Worm (Caenorhabditis elegans) whole organism, late embryonic: ENCODE data around the gene lgc-48.
A peak's percentile ranks its signal among the peaks of the same experiment; 100 is the strongest.

Experiments
- C38D4.7 ChIP-seq: fragments of 200-800 bp; sonication (Bioruptor generic); optimal IDR thresholded peaks from 2 replicates; lab custom pipeline; 2018; ENCODE audit warnings: mild to moderate bottlenecking, missing genetic modification characterization, moderate library complexity, missing compliant biosample characterization
- K02D7.2 ChIP-seq: sonication (generic microtip); optimal IDR thresholded peaks from 2 replicates; lab custom pipeline; 2017; ENCODE audit warnings: mild to moderate bottlenecking, missing genetic modification characterization, missing compliant biosample characterization
- ahr-1 ChIP-seq: sonication (generic microtip); optimal IDR thresholded peaks from 2 replicates; lab custom pipeline; 2016; ENCODE audit warnings: missing genetic modification characterization, missing compliant biosample characterization
- ama-1 ChIP-seq: fragments of 150-350 bp; optimal IDR thresholded peaks from 2 replicates; lab custom pipeline; 2014
- ceh-14 ChIP-seq: sonication (generic microtip); optimal IDR thresholded peaks from 2 replicates; lab custom pipeline; 2016; ENCODE audit warnings: missing genotype, missing genetic modification characterization, missing compliant biosample characterization
- ceh-19 ChIP-seq: fragments of 200-800 bp; sonication (Bioruptor generic); optimal IDR thresholded peaks from 2 replicates; lab custom pipeline; 2018; ENCODE audit warnings: mild to moderate bottlenecking, missing genetic modification characterization, missing compliant biosample characterization
- ceh-2 ChIP-seq: sonication (generic microtip); optimal IDR thresholded peaks from 2 replicates; lab custom pipeline; 2016; ENCODE audit warnings: missing genotype, missing genetic modification characterization, missing compliant biosample characterization
- ceh-30 ChIP-seq: fragments of 150-350 bp; optimal IDR thresholded peaks from 2 replicates; lab custom pipeline; 2014; ENCODE audit warnings: missing biosample characterization, missing genetic modification characterization
- ceh-31 ChIP-seq: sonication (generic microtip); optimal IDR thresholded peaks from 2 replicates; lab custom pipeline; 2016; ENCODE audit warnings: missing genetic modification characterization, missing compliant biosample characterization
- dve-1 ChIP-seq: sonication (generic microtip); optimal IDR thresholded peaks from 2 replicates; lab custom pipeline; 2017; ENCODE audit warnings: antibody characterized with exemption, mild to moderate bottlenecking, missing genetic modification characterization, missing compliant biosample characterization
- eyg-1 ChIP-seq: sonication (generic microtip); optimal IDR thresholded peaks from 2 replicates; lab custom pipeline; 2016; ENCODE audit warnings: missing genotype, missing genetic modification characterization, missing compliant biosample characterization
- fax-1 ChIP-seq: sonication (generic microtip); optimal IDR thresholded peaks from 2 replicates; lab custom pipeline; 2016; ENCODE audit warnings: missing genotype, missing genetic modification characterization, missing compliant biosample characterization
- fkh-10 ChIP-seq: fragments of 150-350 bp; optimal IDR thresholded peaks from 2 replicates; lab custom pipeline; 2014; ENCODE audit warnings: missing biosample characterization, missing genetic modification reagents, missing genetic modification characterization
- gmeb-2 ChIP-seq: sonication (generic microtip); optimal IDR thresholded peaks from 2 replicates; lab custom pipeline; 2016; ENCODE audit warnings: missing genetic modification characterization, inconsistent platforms, missing compliant biosample characterization
- hlh-6 ChIP-seq: sonication (generic microtip); optimal IDR thresholded peaks from 2 replicates; lab custom pipeline; 2016; ENCODE audit warnings: missing genotype, missing genetic modification characterization, missing compliant biosample characterization
- lin-11 ChIP-seq: fragments of 200-800 bp; sonication (Bioruptor generic); optimal IDR thresholded peaks from 2 replicates; lab custom pipeline; 2018; ENCODE audit warnings: mild to moderate bottlenecking, missing genetic modification characterization, missing compliant biosample characterization
- nfya-1 ChIP-seq: sonication (generic microtip); optimal IDR thresholded peaks from 2 replicates; lab custom pipeline; 2017; ENCODE audit warnings: missing genetic modification characterization, mild to moderate bottlenecking, missing compliant biosample characterization, antibody characterized with exemption, moderate library complexity
- nhr-232 ChIP-seq: sonication (generic microtip); optimal IDR thresholded peaks from 2 replicates; lab custom pipeline; 2016; ENCODE audit warnings: missing genetic modification characterization, missing compliant biosample characterization
- pha-2 ChIP-seq: sonication (generic microtip); optimal IDR thresholded peaks from 2 replicates; lab custom pipeline; 2017; ENCODE audit warnings: mild to moderate bottlenecking, missing genetic modification characterization, missing compliant biosample characterization
- pha-4 ChIP-seq: fragments of 150-350 bp; optimal IDR thresholded peaks from 2 replicates; lab custom pipeline; 2018; ENCODE audit warnings: missing biosample characterization, missing genetic modification reagents, missing genetic modification characterization
- rnt-1 ChIP-seq: sonication (generic microtip); optimal IDR thresholded peaks from 2 replicates; lab custom pipeline; 2016; ENCODE audit warnings: missing genetic modification characterization, missing compliant biosample characterization
- sdc-2 ChIP-seq: sonication (generic microtip); optimal IDR thresholded peaks from 2 replicates; lab custom pipeline; 2016; ENCODE audit warnings: missing genotype, missing genetic modification characterization, missing compliant biosample characterization
- sox-4 ChIP-seq: sonication (generic microtip); optimal IDR thresholded peaks from 2 replicates; lab custom pipeline; 2017; ENCODE audit warnings: mild to moderate bottlenecking, missing genetic modification characterization, inconsistent platforms, missing compliant biosample characterization
- tbx-2 ChIP-seq: sonication (generic microtip); optimal IDR thresholded peaks from 2 replicates; lab custom pipeline; 2016; ENCODE audit warnings: missing genetic modification characterization, missing compliant biosample characterization
- unc-42 ChIP-seq: sonication (generic microtip); optimal IDR thresholded peaks from 2 replicates; lab custom pipeline; 2016; ENCODE audit warnings: missing genotype, missing genetic modification characterization, missing compliant biosample characterization
- unc-55 ChIP-seq: sonication (generic microtip); optimal IDR thresholded peaks from 2 replicates; lab custom pipeline; 2017; ENCODE audit warnings: missing biosample characterization, missing genetic modification reagents, missing genetic modification characterization
- ztf-16 ChIP-seq: sonication (generic microtip); optimal IDR thresholded peaks from 2 replicates; lab custom pipeline; 2017; ENCODE audit warnings: missing genetic modification characterization, missing compliant biosample characterization

Gene lgc-48

ce11 chrV:13387472-13387871 is 47.4 kb downstream of the lgc-48 start:
- peak; percentile 10 for TF ChIP-seq ama-1 (lab: Kevin White, UChicago)
- no peak for TF ChIP-seq sox-4 (tag; lab: Kevin White, UChicago)
- TF ChIP-seq, all 69 proteins: peak for 1

ce11 chrV:13388961-13389360 is 48.9 kb downstream of the lgc-48 start:
- TF ChIP-seq dve-1 (tag; lab: Kevin White, UChicago) = no peak
- TF ChIP-seq K02D7.2 (tag; lab: Kevin White, UChicago) = no peak
- no peak for TF ChIP-seq ceh-30 (tag; lab: Kevin White, UChicago)
- TF ChIP-seq hlh-6 = no peak
- no peak for TF ChIP-seq C38D4.7 (GFP tag; lab: Kevin White, UChicago)
- no peak for TF ChIP-seq eyg-1 (tag; lab: Kevin White, UChicago)
- TF ChIP-seq nhr-232 (tag; lab: Kevin White, UChicago) = no peak
- no peak for TF ChIP-seq fax-1 (tag; lab: Kevin White, UChicago)
- TF ChIP-seq sdc-2 = no peak
- no peak for TF ChIP-seq pha-2
- no peak for TF ChIP-seq lin-11 (tag; lab: Kevin White, UChicago)
- no peak for TF ChIP-seq sox-4 (tag; lab: Kevin White, UChicago)
- no peak for TF ChIP-seq gmeb-2 (tag; lab: Kevin White, UChicago)
- TF ChIP-seq ahr-1 (tag; lab: Kevin White, UChicago) = no peak
- TF ChIP-seq ceh-31 (tag; lab: Kevin White, UChicago) = no peak
- TF ChIP-seq nfya-1 = no peak

ce11 chrV:13389454-13389853 is 49.4 kb downstream of the lgc-48 start:
- TF ChIP-seq ceh-2 (no peak), K02D7.2 (tag; lab: Kevin White, UChicago) (no peak), sox-4 (tag; lab: Kevin White, UChicago) (no peak), ama-1 (lab: Kevin White, UChicago) (no peak), fkh-10 (GFP tag; lab: Kevin White, UChicago) (no peak), tbx-2 (tag; lab: Kevin White, UChicago) (no peak), ceh-14 (tag; lab: Kevin White, UChicago) (no peak), ceh-19 (GFP tag; lab: Kevin White, UChicago) (no peak), pha-4 (tag; lab: Kevin White, UChicago) (no peak)

ce11 chrV:13390936-13391335 is 50.9 kb downstream of the lgc-48 start:
- TF ChIP-seq nfya-1 (peak; percentile 22), ceh-2 (no peak)

ce11 chrV:13391378-13392258 is 51.6 kb downstream of the lgc-48 start, which contains the start of gene somi-1:
TSS of gene somi-1 (minus strand) at chrV:13391395.
- TF ChIP-seq rnt-1 (tag; lab: Kevin White, UChicago) (no peak), tbx-2 (tag; lab: Kevin White, UChicago) (peak; percentile 6), unc-55 (GFP tag; lab: Kevin White, UChicago) (no peak), ceh-31 (tag; lab: Kevin White, UChicago) (peak; percentile 28), ztf-16 (tag; lab: Kevin White, UChicago) (no peak), unc-42 (tag; lab: Kevin White, UChicago) (peak; percentile 98)
